Fruit fly (Drosophila melanogaster): ENCODE measurements around the gene Pc.

DNA sequence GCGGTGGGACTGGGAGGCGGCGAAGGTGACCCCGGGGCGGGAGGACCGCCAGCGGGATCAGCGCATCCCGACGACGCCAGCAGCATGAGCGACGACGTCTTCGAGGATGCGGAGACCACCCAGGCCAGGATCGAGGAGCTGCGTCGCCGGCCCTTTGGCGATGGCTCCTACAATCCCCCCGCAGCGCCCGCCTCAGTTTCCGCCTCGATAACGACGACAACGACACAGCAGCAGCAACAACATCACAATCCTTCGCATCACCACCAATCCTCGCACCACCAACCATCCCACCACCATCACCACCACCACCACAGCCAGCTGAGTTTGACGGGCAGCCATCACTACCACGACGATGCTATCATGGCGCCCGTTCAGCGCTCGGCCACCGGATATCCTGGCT, 2.1 kb upstream of the Pc start:
- TF ChIP-seq CG3032 (tag; optimal IDR thresholded peaks at IDR 0.05) (no peak), salr (GFP tag; optimal IDR thresholded peaks at IDR 0.05) (no peak)
